Fruit fly (Drosophila melanogaster) whole organism, adult: ENCODE data around the gene EMC5.
A peak's percentile ranks its signal among the peaks of the same experiment; 100 is the strongest.

Experiments
- CG11617 ChIP-seq: fragments of 200-800 bp; sonication (Bioruptor generic); optimal IDR thresholded peaks from 2 replicates; lab custom pipeline; 2017; ENCODE audit warnings: mild to moderate bottlenecking, missing biosample characterization, missing genetic modification reagents, missing genetic modification characterization
- CG12768 ChIP-seq: fragments of 200-800 bp; sonication (Bioruptor generic); optimal IDR thresholded peaks from 2 replicates; lab custom pipeline; 2017; ENCODE audit warnings: missing biosample characterization, missing genetic modification characterization, mild to moderate bottlenecking, moderate library complexity, missing genetic modification reagents
- CG14711 ChIP-seq: fragments of 200-800 bp; sonication (Bioruptor generic); optimal IDR thresholded peaks from 2 replicates; lab custom pipeline; 2018; ENCODE audit warnings: missing biosample characterization, mild to moderate bottlenecking, missing genetic modification characterization, moderate library complexity
- CG1620 ChIP-seq: fragments of 200-800 bp; sonication (Bioruptor generic); optimal IDR thresholded peaks from 2 replicates; lab custom pipeline; 2016; ENCODE audit warnings: missing biosample characterization, missing genetic modification characterization
- CG33017 ChIP-seq: fragments of 200-800 bp; sonication (Bioruptor generic); optimal IDR thresholded peaks from 2 replicates; lab custom pipeline; 2018; ENCODE audit warnings: missing biosample characterization, mild to moderate bottlenecking, missing genetic modification characterization, moderate library complexity
- CG5204 ChIP-seq: fragments of 200-800 bp; sonication (Bioruptor generic); optimal IDR thresholded peaks from 2 replicates; lab custom pipeline; 2016; ENCODE audit warnings: missing biosample characterization, missing genetic modification characterization
- CG7045 ChIP-seq: fragments of 200-800 bp; sonication (Bioruptor generic); optimal IDR thresholded peaks from 2 replicates; lab custom pipeline; 2017; ENCODE audit warnings: missing biosample characterization, mild to moderate bottlenecking, missing genetic modification characterization
- CG7101 ChIP-seq: fragments of 200-800 bp; sonication (Bioruptor generic); optimal IDR thresholded peaks from 2 replicates; lab custom pipeline; 2018; ENCODE audit warnings: missing biosample characterization, mild to moderate bottlenecking, missing genetic modification characterization, moderate library complexity
- Clk ChIP-seq: fragments of 200-800 bp; sonication (Bioruptor generic); optimal IDR thresholded peaks from 2 replicates; lab custom pipeline; 2017; ENCODE audit warnings: missing biosample characterization, missing genetic modification characterization
- Crg-1 ChIP-seq: fragments of 200-800 bp; sonication (Bioruptor generic); optimal IDR thresholded peaks from 2 replicates; lab custom pipeline; 2016; ENCODE audit warnings: missing biosample characterization, missing genetic modification characterization
- Hr96 ChIP-seq: fragments of 200-800 bp; sonication (Bioruptor generic); optimal IDR thresholded peaks from 2 replicates; lab custom pipeline; 2016; ENCODE audit warnings: missing biosample characterization, missing genetic modification characterization
- Mnt ChIP-seq: fragments of 200-800 bp; sonication (Bioruptor generic); optimal IDR thresholded peaks from 2 replicates; lab custom pipeline; 2016; ENCODE audit warnings: missing biosample characterization, mild to moderate bottlenecking, missing genetic modification characterization
- bab1 ChIP-seq: fragments of 200-800 bp; sonication (Bioruptor generic); optimal IDR thresholded peaks from 3 replicates; lab custom pipeline; 2019; ENCODE audit warnings: missing biosample characterization, mild to moderate bottlenecking, missing genetic modification characterization, moderate library complexity
- cic ChIP-seq: fragments of 200-800 bp; sonication (Bioruptor generic); optimal IDR thresholded peaks from 2 replicates; lab custom pipeline; 2017; ENCODE audit warnings: missing biosample characterization, mild to moderate bottlenecking, missing genetic modification characterization, moderate library complexity
- cnc ChIP-seq, 2 experiments: fragments of >200 bp; optimal IDR thresholded peaks; 2 replicates each; lab custom pipeline; 2017
- kay ChIP-seq: fragments of 200-800 bp; sonication (Bioruptor generic); peaks from one replicate; lab custom pipeline; 2016; ENCODE audit warnings: missing biosample characterization, missing genetic modification characterization, borderline replicate concordance
- ovo ChIP-seq: fragments of 200-800 bp; sonication (Bioruptor generic); optimal IDR thresholded peaks from 2 replicates; lab custom pipeline; 2016; ENCODE audit warnings: missing biosample characterization, missing genetic modification characterization
- pad ChIP-seq: fragments of 200-800 bp; sonication (Bioruptor generic); optimal IDR thresholded peaks from 3 replicates; lab custom pipeline; 2017; ENCODE audit warnings: missing biosample characterization, missing genetic modification characterization, mild to moderate bottlenecking, moderate library complexity, missing genetic modification reagents
- tj ChIP-seq: fragments of 200-800 bp; sonication (Bioruptor generic); optimal IDR thresholded peaks from 3 replicates; lab custom pipeline; 2017; ENCODE audit warnings: missing biosample characterization, mild to moderate bottlenecking, missing genetic modification characterization, moderate library complexity
- toe ChIP-seq: fragments of 200-800 bp; sonication (Bioruptor generic); optimal IDR thresholded peaks from 2 replicates; lab custom pipeline; 2016; ENCODE audit warnings: missing biosample characterization, missing genetic modification characterization

The EMC5 gene

DNA sequence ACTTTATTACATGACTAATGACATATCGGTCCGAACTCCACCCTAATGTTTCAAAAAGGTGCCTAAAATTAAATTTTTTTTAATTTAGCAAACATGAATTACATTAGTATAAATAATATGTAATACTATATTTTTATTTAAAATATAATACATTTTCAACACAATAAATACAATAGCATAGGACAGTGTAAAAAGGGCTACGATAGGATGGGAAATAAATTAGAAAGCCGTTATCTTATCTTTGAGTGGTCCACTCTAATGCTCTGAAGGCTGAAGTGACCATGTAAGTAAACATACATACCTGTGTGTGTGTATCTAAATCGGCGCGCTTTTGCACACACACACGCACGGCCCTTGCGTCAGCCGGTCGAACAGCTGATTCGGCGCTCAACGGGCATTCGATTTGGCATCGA is 15.5 kb downstream of the EMC5 start, which contains the start of gene CG31793:
Gene CG31793, plus strand, starts transcription at position 409 of the 413 bp plus-strand sequence.
- peak; percentile 85 for TF ChIP-seq CG7101
- peak; percentile 79 for TF ChIP-seq CG11617 (GFP tag; lab: Kevin White, UChicago)
- no peak for TF ChIP-seq Hr96 (GFP tag; lab: Kevin White, UChicago)
- peak; percentile 56 for TF ChIP-seq CG33017
- peak; percentile 18 for TF ChIP-seq toe
- no peak for TF ChIP-seq CG12768 (GFP tag; lab: Kevin White, UChicago)
- TF ChIP-seq Crg-1 = peak; percentile 55
- peak; percentile 68 for TF ChIP-seq CG14711 (tag; lab: Kevin White, UChicago)
- TF ChIP-seq ovo = peak; percentile 61
- TF ChIP-seq kay (GFP tag; lab: Kevin White, UChicago) = no peak
- peak; percentile 84 for TF ChIP-seq bab1
- TF ChIP-seq cnc (optimal IDR thresholded peaks at IDR 0.05; lab: Kevin White, UChicago) = no peak
- peak; percentile 12 for TF ChIP-seq CG5204
- peak; percentile 23 for TF ChIP-seq pad (GFP tag; lab: Kevin White, UChicago)
- TF ChIP-seq cic (GFP tag; lab: Kevin White, UChicago) = peak; percentile 89
- peak; percentile 47 for TF ChIP-seq CG7045 (GFP tag; lab: Kevin White, UChicago)

DNA sequence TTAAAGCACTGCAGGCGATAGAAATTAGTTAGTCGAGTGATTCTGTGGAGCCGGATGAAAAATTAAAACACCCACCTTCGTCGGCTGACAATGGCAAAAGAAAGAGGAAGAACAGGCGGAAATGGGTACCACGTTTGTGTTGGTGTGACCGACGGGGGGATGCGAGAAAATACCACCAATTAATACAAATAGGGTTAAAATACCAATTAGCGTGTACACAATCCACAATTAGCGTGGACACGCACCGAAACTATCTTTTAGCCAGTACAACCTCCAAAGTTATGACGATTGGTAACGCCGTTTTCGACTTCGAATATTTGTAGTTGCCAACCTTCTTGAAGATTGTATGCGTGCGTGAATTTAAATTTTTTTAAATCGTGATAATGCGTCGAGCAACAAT is 21.6 kb downstream of the EMC5 start, which contains the start of gene RpL30:
Gene RpL30, minus strand, starts transcription at position 177 of the 400 bp plus-strand sequence.
- TF ChIP-seq CG12768 (GFP tag; lab: Kevin White, UChicago) (peak; percentile 85), pad (GFP tag; lab: Kevin White, UChicago) (peak; percentile 79), CG1620 (GFP tag; lab: Kevin White, UChicago) (peak; percentile 85), CG33017 (peak; percentile 88), Hr96 (GFP tag; lab: Kevin White, UChicago) (peak; percentile 90), cnc (optimal IDR thresholded peaks at IDR 0.05; lab: Kevin White, UChicago) (no peak), CG7101 (peak; percentile 94), Crg-1 (peak; percentile 94), kay (GFP tag; lab: Kevin White, UChicago) (no peak), cic (GFP tag; lab: Kevin White, UChicago) (peak; percentile 85), CG5204 (peak; percentile 57), Clk (GFP tag; lab: Kevin White, UChicago) (peak; percentile 88), toe (peak; percentile 59), CG14711 (tag; lab: Kevin White, UChicago) (peak; percentile 80), Mnt (peak; percentile 97), CG7045 (GFP tag; lab: Kevin White, UChicago) (peak; percentile 78), tj (peak; percentile 75), ovo (peak; percentile 85), bab1 (peak; percentile 94), CG11617 (GFP tag; lab: Kevin White, UChicago) (peak; percentile 91)

DNA sequence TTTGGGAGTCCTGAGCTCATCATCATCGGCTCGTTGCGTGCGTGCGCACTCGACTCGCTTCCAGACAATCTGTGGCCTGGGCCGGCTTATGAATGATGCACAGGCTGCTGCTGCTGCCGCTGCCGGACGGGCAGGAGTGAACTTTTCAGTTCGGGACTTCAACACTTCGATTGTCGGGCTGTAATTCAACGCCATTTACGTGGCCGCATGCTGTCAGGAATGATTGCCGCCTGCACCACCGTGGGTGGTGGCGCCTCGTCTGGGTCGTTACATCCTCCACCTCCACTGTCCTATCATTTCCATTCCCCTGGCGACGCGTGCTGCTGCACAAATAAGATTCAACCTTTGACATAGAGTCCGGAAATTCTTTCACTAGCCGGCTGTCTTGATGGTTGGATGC is 22.5 kb downstream of the EMC5 start:
- no peak for TF ChIP-seq Clk (GFP tag; lab: Kevin White, UChicago)
- TF ChIP-seq Crg-1 = no peak
- TF ChIP-seq bab1 = no peak

DNA sequence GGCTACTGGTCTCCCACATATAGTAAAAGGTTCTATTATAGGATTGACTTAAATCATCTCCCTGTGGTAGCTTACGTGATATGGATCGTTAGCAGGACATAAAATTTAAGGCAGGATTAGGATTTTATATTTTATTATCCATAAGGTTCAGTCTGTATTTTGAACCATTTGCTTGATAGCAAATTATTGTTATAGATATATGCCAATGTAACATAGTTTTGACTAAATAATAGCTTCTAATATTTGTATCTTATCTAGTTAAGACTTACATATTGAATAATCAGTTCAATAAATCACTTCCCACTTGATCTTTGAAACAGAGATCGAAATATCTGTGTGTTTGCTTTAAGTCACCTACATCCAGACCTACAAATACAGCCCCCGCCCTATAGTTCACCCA is 23.1 kb downstream of the EMC5 start, which contains the start of gene robl37BC:
Gene robl37BC, plus strand, starts transcription at position 301 of the 400 bp plus-strand sequence.
- TF ChIP-seq bab1 (no peak), ovo (no peak), kay (GFP tag; lab: Kevin White, UChicago) (no peak), Mnt (no peak)

DNA sequence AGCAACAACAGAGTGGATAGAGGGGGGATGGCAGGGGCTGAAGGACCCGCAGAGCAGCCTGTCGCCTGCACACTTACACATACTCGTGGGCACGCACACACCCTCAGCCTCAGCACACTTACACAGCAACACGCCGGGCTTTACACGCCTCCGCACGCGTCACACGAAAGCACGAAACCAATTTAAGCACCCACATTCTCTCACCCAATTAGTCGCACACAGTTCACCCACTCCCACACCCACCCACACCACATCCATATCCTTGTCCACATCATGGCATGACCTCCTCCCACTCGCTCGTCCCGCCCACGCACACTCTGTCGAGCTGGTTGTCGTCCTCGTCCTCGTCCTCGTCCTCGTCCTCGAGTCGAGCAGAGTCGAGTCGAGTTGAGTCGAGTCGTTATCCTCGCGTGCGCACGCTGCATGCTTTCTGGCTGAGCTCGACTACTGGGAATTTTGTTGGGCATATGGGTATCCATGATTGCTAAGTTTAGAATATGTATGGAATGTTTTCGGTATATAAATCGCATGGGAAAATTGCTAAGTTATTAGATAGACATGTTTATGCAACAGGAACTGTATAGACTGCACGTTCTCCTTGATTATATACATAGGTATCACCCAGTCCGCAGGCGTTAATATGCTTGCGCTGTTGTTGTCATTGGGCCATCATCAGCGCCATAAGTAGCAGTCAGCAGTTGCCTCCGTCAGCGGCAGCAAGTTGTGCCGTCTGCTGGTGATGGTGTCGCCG is 24.6 kb downstream of the EMC5 start:
- TF ChIP-seq CG7101 (peak; percentile 14), CG33017 (peak; percentile 56), toe (no peak), CG5204 (no peak), CG12768 (GFP tag; lab: Kevin White, UChicago) (no peak)

DNA sequence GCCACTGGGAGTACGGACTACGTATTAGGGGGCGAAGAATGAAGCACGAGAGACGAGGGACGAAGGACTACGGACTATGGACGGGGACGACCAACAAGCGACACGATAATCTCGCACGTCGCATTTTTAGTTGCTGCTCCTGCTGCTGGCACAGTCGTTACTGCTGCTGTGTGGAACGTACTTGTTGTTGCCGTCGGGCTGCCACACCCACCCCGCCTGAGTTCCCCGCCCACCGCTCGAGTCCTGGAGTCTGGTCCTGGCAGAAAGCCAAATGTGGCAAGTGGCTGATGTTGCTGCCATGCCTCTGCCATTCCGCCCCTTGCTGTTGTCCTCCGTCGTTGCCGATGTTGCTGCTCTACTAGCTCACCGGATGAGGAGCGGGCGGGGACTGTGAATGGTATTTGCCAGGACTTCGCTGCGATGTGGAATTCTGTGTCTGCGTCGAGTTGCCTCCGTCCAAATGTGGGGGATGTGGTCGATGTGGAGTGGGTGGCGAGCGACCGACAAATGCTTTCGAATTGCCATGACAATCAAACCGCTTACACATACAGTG is 25.3 kb downstream of the EMC5 start:
- no peak for TF ChIP-seq pad (GFP tag; lab: Kevin White, UChicago)
- TF ChIP-seq CG12768 (GFP tag; lab: Kevin White, UChicago) = no peak
- TF ChIP-seq CG11617 (GFP tag; lab: Kevin White, UChicago) = no peak
- TF ChIP-seq kay (GFP tag; lab: Kevin White, UChicago) = no peak
- TF ChIP-seq CG7101 = no peak
- TF ChIP-seq CG14711 (tag; lab: Kevin White, UChicago) = no peak
- TF ChIP-seq Clk (GFP tag; lab: Kevin White, UChicago) = no peak
- TF ChIP-seq Mnt = no peak
- no peak for TF ChIP-seq Crg-1
- no peak for TF ChIP-seq CG1620 (GFP tag; lab: Kevin White, UChicago)
- no peak for TF ChIP-seq tj
- TF ChIP-seq cic (GFP tag; lab: Kevin White, UChicago) = no peak
- TF ChIP-seq CG7045 (GFP tag; lab: Kevin White, UChicago) = no peak
- TF ChIP-seq bab1 = no peak
- no peak for TF ChIP-seq Hr96 (GFP tag; lab: Kevin White, UChicago)
- TF ChIP-seq ovo = no peak
- no peak for TF ChIP-seq CG5204
- no peak for TF ChIP-seq cnc (optimal IDR thresholded peaks at IDR 0.05; lab: Kevin White, UChicago)
- TF ChIP-seq toe = no peak
- TF ChIP-seq CG33017 = no peak
